Worm (Caenorhabditis elegans) whole organism, early embryonic: ENCODE measurements around the gene acc-1.
"Not testable (repeated sequence)": the region's sequence is repeated elsewhere in the genome, so short reads cannot be mapped to it uniquely, and the experiment has no call there.

Experiments
- B0310.2 ChIP-seq: sonication (generic microtip); optimal IDR thresholded peaks from 2 replicates; lab custom pipeline; 2016; ENCODE audit warnings: mild to moderate bottlenecking, missing genetic modification characterization, missing compliant biosample characterization
- F13C5.2 ChIP-seq: sonication (generic microtip); optimal IDR thresholded peaks from 2 replicates; lab custom pipeline; 2017; ENCODE audit warnings: mild to moderate bottlenecking, missing genetic modification characterization, inconsistent platforms, missing compliant biosample characterization
- aly-1 ChIP-seq: sonication (generic microtip); optimal IDR thresholded peaks from 2 replicates; lab custom pipeline; 2016; ENCODE audit warnings: missing genetic modification characterization, missing compliant biosample characterization
- ama-1 ChIP-seq: fragments of 150-350 bp; optimal IDR thresholded peaks from 2 replicates; lab custom pipeline; 2014
- ceh-13 ChIP-seq: fragments of 200-800 bp; sonication (Bioruptor generic); optimal IDR thresholded peaks from 2 replicates; lab custom pipeline; 2018; ENCODE audit warnings: mild to moderate bottlenecking, missing genetic modification characterization, missing compliant biosample characterization
- ceh-36 ChIP-seq: sonication (generic microtip); optimal IDR thresholded peaks from 2 replicates; lab custom pipeline; 2016; ENCODE audit warnings: missing genetic modification characterization, inconsistent platforms, missing compliant biosample characterization
- ets-7 ChIP-seq: sonication (generic microtip); optimal IDR thresholded peaks from 2 replicates; lab custom pipeline; 2016; ENCODE audit warnings: missing genotype, missing genetic modification characterization, missing compliant biosample characterization
- flt-1 ChIP-seq: fragments of 200-800 bp; sonication (Bioruptor generic); IDR thresholded peaks from 2 replicates; pipeline ENCODE4 v1.3.6; 2022; ENCODE audit warnings: missing genetic modification characterization, missing compliant biosample characterization
- hmbx-1 ChIP-seq: sonication (generic microtip); optimal IDR thresholded peaks from 2 replicates; lab custom pipeline; 2016; ENCODE audit warnings: mild to moderate bottlenecking, missing genetic modification characterization, missing compliant biosample characterization
- hmg-4 ChIP-seq: fragments of 200-800 bp; sonication (Bioruptor generic); optimal IDR thresholded peaks from 2 replicates; lab custom pipeline; 2018; ENCODE audit warnings: mild to moderate bottlenecking, missing genetic modification characterization, missing compliant biosample characterization
- hnd-1 ChIP-seq: sonication (generic microtip); optimal IDR thresholded peaks from 2 replicates; lab custom pipeline; 2016; ENCODE audit warnings: missing genetic modification characterization, missing compliant biosample characterization
- pes-1 ChIP-seq: fragments of 200-800 bp; sonication (Bioruptor generic); IDR thresholded peaks from 2 replicates; pipeline ENCODE4 v1.3.6; 2022; ENCODE audit warnings: missing genetic modification reagents, missing genetic modification characterization, missing compliant biosample characterization
- scrt-1 ChIP-seq: fragments of 200-800 bp; sonication (Bioruptor generic); IDR thresholded peaks from 2 replicates; pipeline ENCODE4 v1.3.6; 2022; ENCODE audit warnings: missing genetic modification characterization, missing compliant biosample characterization
- sea-1 ChIP-seq: fragments of 200-800 bp; sonication (Bioruptor generic); conservative IDR thresholded peaks from 2 replicates; pipeline ENCODE4 v1.3.6; 2022; ENCODE audit warnings: missing genetic modification characterization, missing compliant biosample characterization
- tbx-11 ChIP-seq: fragments of 200-800 bp; sonication (Bioruptor generic); IDR thresholded peaks from 2 replicates; pipeline ENCODE4 v1.3.6; 2022; ENCODE audit warnings: missing genetic modification characterization, missing compliant biosample characterization
- tbx-37 ChIP-seq: fragments of 200-800 bp; sonication (Bioruptor generic); conservative IDR thresholded peaks from 2 replicates; pipeline ENCODE4 v1.3.6; 2022; ENCODE audit warnings: missing genetic modification reagents, missing genetic modification characterization, missing compliant biosample characterization
- tra-4 ChIP-seq: sonication (generic microtip); optimal IDR thresholded peaks from 2 replicates; lab custom pipeline; 2017; ENCODE audit warnings: missing genetic modification characterization, missing compliant biosample characterization

acc-1 gene

DNA sequence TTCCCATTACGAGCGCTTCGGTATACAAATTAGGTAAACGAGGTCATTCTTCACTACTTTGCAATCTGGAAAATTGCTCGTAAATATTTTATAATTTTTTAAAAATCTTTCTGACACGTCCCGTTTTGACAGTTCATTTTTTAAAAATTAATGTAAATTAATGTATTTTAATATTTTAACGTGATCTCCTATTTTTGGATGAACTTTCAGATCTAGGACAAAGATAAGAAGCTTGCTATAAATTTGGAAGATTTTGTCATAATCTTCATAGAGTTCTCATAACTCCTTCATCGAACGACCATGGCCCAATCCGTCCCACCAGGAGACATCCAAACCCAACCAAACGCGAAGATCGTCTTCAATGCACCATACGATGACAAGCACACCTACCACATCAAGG is 30.9 kb downstream of the acc-1 start, which contains the start of gene msp-76:
TSS of gene msp-76 (plus strand) at position 301 of the 400 bp plus-strand sequence.
- TF ChIP-seq ceh-36; hmg-4 (GFP tag; lab: Kevin White, UChicago); F13C5.2 (tag; lab: Kevin White, UChicago): not testable (repeated sequence)

DNA sequence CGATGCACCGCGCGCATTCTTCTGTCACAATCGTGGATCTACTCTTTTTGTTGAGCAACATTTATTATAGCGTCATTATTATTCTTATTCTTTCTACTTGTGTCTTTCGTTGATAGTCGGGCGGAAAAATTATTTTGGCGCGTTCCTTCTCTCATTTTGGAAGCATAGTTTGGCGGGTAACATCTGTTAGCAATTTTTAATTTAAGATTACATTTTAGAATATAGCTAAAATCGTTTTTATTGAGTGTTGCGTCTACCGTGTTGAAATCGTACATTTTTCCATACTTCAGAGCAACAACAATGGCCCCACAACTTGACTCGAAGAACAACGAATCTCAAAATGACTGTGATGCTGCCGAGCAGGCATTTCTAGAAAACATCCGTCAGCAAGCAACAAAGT is 32.8 kb downstream of the acc-1 start, which contains the start of gene sdz-36:
TSS of gene sdz-36 (plus strand) at position 301 of the 400 bp plus-strand sequence.
- TF ChIP-seq ama-1 (lab: Kevin White, UChicago) (no peak), tra-4 (tag; lab: Kevin White, UChicago) (no peak), hmbx-1 (no peak), tbx-11 (GFP tag; lab: Robert Waterston, UW) (no peak), sea-1 (GFP tag; lab: Robert Waterston, UW) (no peak), scrt-1 (GFP tag; lab: Robert Waterston, UW) (no peak), B0310.2 (tag; lab: Kevin White, UChicago) (no peak), ceh-13 (no peak), flt-1 (GFP tag; lab: Robert Waterston, UW) (no peak), hnd-1 (no peak), pes-1 (GFP tag; lab: Robert Waterston, UW) (no peak), aly-1 (tag; lab: Kevin White, UChicago) (no peak)

DNA sequence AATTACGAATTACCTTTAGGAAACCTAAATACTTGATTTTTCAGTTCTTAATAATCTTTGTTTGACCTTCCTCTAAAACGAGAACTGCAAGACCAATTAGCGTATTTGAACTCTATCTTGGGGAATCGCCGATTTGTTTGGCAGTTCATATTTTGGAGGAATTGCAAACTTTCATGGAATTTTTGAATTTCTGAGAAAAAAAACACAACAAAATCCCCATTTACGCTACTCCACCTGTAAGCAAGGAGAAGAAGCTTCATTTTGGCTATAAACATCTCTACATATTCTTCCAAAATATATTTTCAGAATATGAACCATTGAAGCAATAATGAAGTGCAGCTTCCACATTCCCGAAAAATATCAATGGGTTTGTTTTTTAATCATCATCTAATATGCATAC is 35.0 kb downstream of the acc-1 start, which contains the start of gene twk-9:
TSS of gene twk-9 (plus strand) at position 301 of the 400 bp plus-strand sequence.
- TF ChIP-seq scrt-1 (GFP tag; lab: Robert Waterston, UW) = no peak
- TF ChIP-seq F13C5.2 (tag; lab: Kevin White, UChicago) = no peak
- TF ChIP-seq tra-4 (tag; lab: Kevin White, UChicago) = no peak
- no peak for TF ChIP-seq aly-1 (tag; lab: Kevin White, UChicago)
- TF ChIP-seq tbx-37 = no peak
- TF ChIP-seq ceh-13 = no peak
- TF ChIP-seq sea-1 (GFP tag; lab: Robert Waterston, UW) = no peak
- no peak for TF ChIP-seq tbx-11 (GFP tag; lab: Robert Waterston, UW)
- TF ChIP-seq ceh-36 = no peak
- no peak for TF ChIP-seq hmbx-1
- no peak for TF ChIP-seq hmg-4 (GFP tag; lab: Kevin White, UChicago)
- no peak for TF ChIP-seq flt-1 (GFP tag; lab: Robert Waterston, UW)
- TF ChIP-seq hnd-1 = no peak
- TF ChIP-seq B0310.2 (tag; lab: Kevin White, UChicago) = no peak

DNA sequence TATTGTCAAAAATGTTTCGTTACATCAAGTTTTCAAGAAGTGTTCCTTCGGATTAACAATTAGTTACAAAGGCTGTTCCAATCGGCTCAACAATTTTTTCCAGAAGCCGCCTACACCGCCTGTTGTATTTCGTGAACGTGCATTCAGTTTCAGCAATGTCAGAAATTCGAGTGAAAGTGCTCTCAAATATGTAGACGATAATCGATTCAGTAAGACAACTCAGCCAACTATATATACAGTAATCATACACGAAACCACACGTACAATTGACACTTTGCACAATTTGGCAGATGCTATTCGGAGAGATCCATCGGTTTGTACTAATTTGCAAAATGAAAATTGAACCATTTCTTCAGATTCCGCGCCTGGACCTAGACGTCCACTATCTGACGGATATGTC is 38.7 kb downstream of the acc-1 start:
- TF ChIP-seq pes-1 (GFP tag; lab: Robert Waterston, UW) (no peak), hnd-1 (no peak), aly-1 (tag; lab: Kevin White, UChicago) (no peak), B0310.2 (tag; lab: Kevin White, UChicago) (no peak), scrt-1 (GFP tag; lab: Robert Waterston, UW) (no peak), ets-7 (tag; lab: Kevin White, UChicago) (no peak), ceh-36 (no peak), F13C5.2 (tag; lab: Kevin White, UChicago) (no peak), flt-1 (GFP tag; lab: Robert Waterston, UW) (no peak), hmbx-1 (no peak), tbx-37 (no peak), tra-4 (tag; lab: Kevin White, UChicago) (no peak), sea-1 (GFP tag; lab: Robert Waterston, UW) (no peak), ama-1 (lab: Kevin White, UChicago) (no peak), hmg-4 (GFP tag; lab: Kevin White, UChicago) (no peak), ceh-13 (no peak), tbx-11 (GFP tag; lab: Robert Waterston, UW) (no peak)

DNA sequence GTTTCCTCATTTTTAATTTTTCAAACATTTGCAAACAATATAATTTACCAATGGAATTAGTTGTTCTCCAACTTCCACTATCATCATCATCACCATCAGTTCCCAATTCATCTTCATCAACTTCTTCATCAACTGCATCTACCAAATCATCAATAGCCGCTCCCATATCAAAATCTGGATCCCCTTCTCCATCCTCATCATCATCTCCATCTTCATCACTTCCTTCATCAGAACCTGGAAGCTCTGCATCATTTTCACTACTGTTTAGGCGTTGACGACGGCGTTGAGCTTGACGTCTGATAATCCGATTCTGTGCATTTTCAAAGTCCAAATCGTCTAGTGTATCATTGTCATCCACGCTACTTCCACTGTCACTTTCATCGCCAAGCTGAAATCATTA is 40.0 kb downstream of the acc-1 start:
- TF ChIP-seq aly-1 (tag; lab: Kevin White, UChicago) = no peak
- no peak for TF ChIP-seq tbx-37
- no peak for TF ChIP-seq ceh-13
- no peak for TF ChIP-seq tra-4 (tag; lab: Kevin White, UChicago)

DNA sequence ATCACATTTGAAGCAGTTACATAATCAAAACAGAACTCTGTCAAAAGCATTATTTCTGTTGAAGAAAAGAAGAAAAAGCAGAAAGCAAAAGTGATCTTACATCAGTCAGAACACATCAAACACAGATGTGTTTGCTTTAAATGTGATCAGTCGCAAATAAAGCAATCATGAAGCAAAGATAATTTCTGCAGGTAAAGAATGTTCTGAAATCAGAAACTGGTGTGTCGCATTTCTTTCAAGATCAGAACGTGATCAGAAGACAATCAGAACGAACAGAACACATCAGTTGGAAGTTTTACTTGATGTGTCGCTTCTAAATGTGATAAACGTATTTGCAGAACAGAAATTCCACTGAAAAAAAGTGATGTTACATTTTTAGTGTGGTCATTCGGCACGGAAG is 41.2 kb downstream of the acc-1 start:
- TF ChIP-seq tbx-37 (no peak), ets-7 (tag; lab: Kevin White, UChicago) (no peak), hnd-1 (no peak), tra-4 (tag; lab: Kevin White, UChicago) (no peak), F13C5.2 (tag; lab: Kevin White, UChicago) (no peak), ceh-13 (no peak), B0310.2 (tag; lab: Kevin White, UChicago) (no peak), sea-1 (GFP tag; lab: Robert Waterston, UW) (no peak), scrt-1 (GFP tag; lab: Robert Waterston, UW) (no peak), ama-1 (lab: Kevin White, UChicago) (no peak), ceh-36 (no peak), pes-1 (GFP tag; lab: Robert Waterston, UW) (no peak), aly-1 (tag; lab: Kevin White, UChicago) (no peak), hmbx-1 (no peak), tbx-11 (GFP tag; lab: Robert Waterston, UW) (no peak)

DNA sequence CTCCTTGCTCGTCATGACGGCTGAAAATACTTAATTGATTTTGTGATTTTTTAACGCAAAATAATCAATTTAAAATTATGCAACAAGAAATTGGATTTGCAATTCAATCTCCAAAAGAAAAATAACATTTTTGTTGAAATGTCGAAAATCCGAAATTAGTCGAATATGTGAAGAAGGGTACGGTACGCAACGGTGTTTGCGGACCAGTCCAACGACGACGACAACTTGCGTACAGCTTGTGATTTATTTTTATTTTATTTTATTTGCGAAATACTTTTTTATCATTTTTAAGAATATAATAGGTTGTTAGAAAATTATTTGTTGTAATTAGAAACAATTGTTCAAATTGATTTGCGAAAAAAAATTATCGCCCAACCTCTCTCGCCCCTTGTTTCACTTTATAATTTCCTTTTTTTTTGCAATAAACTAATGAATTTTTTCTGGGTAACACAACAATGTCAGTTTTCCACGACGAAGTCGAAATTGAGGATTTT is 48.9 kb downstream of the acc-1 start, which contains the start of the genes dcaf-1 and dph-3:
TSS of gene dcaf-1 (minus strand) at position 20 of the 494 bp plus-strand sequence.
TSS of gene dph-3 (plus strand) at position 444 of the 494 bp plus-strand sequence.
- no peak for TF ChIP-seq hnd-1
- TF ChIP-seq flt-1 (GFP tag; lab: Robert Waterston, UW) = no peak
- no peak for TF ChIP-seq F13C5.2 (tag; lab: Kevin White, UChicago)
- no peak for TF ChIP-seq pes-1 (GFP tag; lab: Robert Waterston, UW)
- no peak for TF ChIP-seq ceh-13
- no peak for TF ChIP-seq B0310.2 (tag; lab: Kevin White, UChicago)
- TF ChIP-seq tbx-37 = no peak
- TF ChIP-seq hmg-4 (GFP tag; lab: Kevin White, UChicago) = no peak
- no peak for TF ChIP-seq tbx-11 (GFP tag; lab: Robert Waterston, UW)
- no peak for TF ChIP-seq hmbx-1
- no peak for TF ChIP-seq ceh-36
- TF ChIP-seq aly-1 (tag; lab: Kevin White, UChicago) = no peak
